Worm (Caenorhabditis elegans) whole organism, L4 larva: ENCODE results near the gene Y43F8B.15.

Experiments used
- F10B5.3 ChIP-seq: sonication (generic microtip); optimal IDR thresholded peaks from 2 replicates; lab custom pipeline; 2016; ENCODE audit warnings: mild to moderate bottlenecking, missing genetic modification characterization, missing compliant biosample characterization
- R02D3.7 ChIP-seq: fragments of 150-350 bp; sonication (generic microtip); optimal IDR thresholded peaks from 3 replicates; lab custom pipeline; 2014; ENCODE audit warnings: missing biosample characterization, missing genetic modification characterization
- aha-1 ChIP-seq: fragments of 150-350 bp; peaks from one replicate; lab custom pipeline; 2014; ENCODE audit warnings: missing biosample characterization, missing genetic modification characterization
- ama-1 ChIP-seq: fragments of 150-350 bp; optimal IDR thresholded peaks from 2 replicates; lab custom pipeline; 2014; ENCODE audit warnings: inconsistent platforms, mixed read lengths
- cey-2 ChIP-seq: sonication (generic microtip); optimal IDR thresholded peaks from 3 replicates; lab custom pipeline; 2017; ENCODE audit warnings: missing genetic modification characterization, mild to moderate bottlenecking, missing compliant biosample characterization, antibody characterized with exemption, borderline replicate concordance; ENCODE audit not compliant: insufficient read depth
- hlh-11 ChIP-seq: fragments of 200-800 bp; sonication (Bioruptor generic); optimal IDR thresholded peaks from 2 replicates; lab custom pipeline; 2018; ENCODE audit warnings: mild to moderate bottlenecking, missing genetic modification characterization, missing compliant biosample characterization
- lir-3 ChIP-seq: sonication (generic microtip); optimal IDR thresholded peaks from 2 replicates; lab custom pipeline; 2016; ENCODE audit warnings: mild to moderate bottlenecking, missing genetic modification characterization, missing compliant biosample characterization
- nhr-237 ChIP-seq: sonication (generic microtip); optimal IDR thresholded peaks from 2 replicates; lab custom pipeline; 2017; ENCODE audit warnings: missing biosample characterization, missing genetic modification characterization
- pha-4 ChIP-seq, 2 experiments: fragments of 150-350 bp in 1 of 2; fragments of 200-800 bp in 1 of 2; sonication (Bioruptor generic) in 1 of 2; IDR thresholded peaks in 1 of 2; optimal IDR thresholded peaks in 1 of 2; 2 replicates each; pipeline versions ENCODE4 v1.3.6 to Lab custom; 2014 to 2022; ENCODE audit warnings: missing genetic modification characterization in 2 of 2, missing genetic modification reagents in 2 of 2, missing biosample characterization in 1 of 2, missing compliant biosample characterization in 1 of 2
- snpc-4 ChIP-seq: fragments of 150-350 bp; optimal IDR thresholded peaks from 2 replicates; lab custom pipeline; 2014; ENCODE audit warnings: missing biosample characterization, missing genetic modification characterization
- ztf-11 ChIP-seq: fragments of 150-350 bp; optimal IDR thresholded peaks from 2 replicates; lab custom pipeline; 2014; ENCODE audit warnings: missing biosample characterization, missing genetic modification characterization

- TF ChIP-seq pha-4 (GFP tag; IDR thresholded peaks at IDR 0.05; lab: Robert Waterston, UW) (no peak), pha-4 (tag; optimal IDR thresholded peaks at IDR 0.05; lab: Kevin White, UChicago) (no peak), nhr-237 (tag; lab: Kevin White, UChicago) (no peak), hlh-11 (tag; lab: Kevin White, UChicago) (no peak), ztf-11 (no peak), F10B5.3 (no peak), R02D3.7 (tag; lab: Kevin White, UChicago) (no peak), aha-1 (no peak), lir-3 (tag; lab: Kevin White, UChicago) (no peak), cey-2 (tag; lab: Kevin White, UChicago) (no peak), ama-1 (lab: Kevin White, UChicago) (no peak), snpc-4 (no peak)
These were observed 29.4 kb upstream of the Y43F8B.15 start, which contains the start of gene Y43F8B.29 for ce11 chrV:19491302-19491701.
